In genomic region chrIII:1193326-1193862, ce11 we compare ENCODE assay signal across 4 worm cellular contexts.
TF ChIP-seq lines count a peak whose summit lies in the region.

Y119D3B.14 (minus strand) TSS chrIII:1193812.

TF ChIP-seq in whole organism, L3 larva, 47 proteins besides CTCF, POLR2A, EP300 and RAD21:
- TF ChIP-seq ceh-16 (tag; optimal IDR thresholded peaks at IDR 0.05; lab: Kevin White, UChicago) (no peak), ceh-28 (tag; optimal IDR thresholded peaks at IDR 0.05; lab: Kevin White, UChicago) (peak; percentile 50)

TF ChIP-seq in whole organism, L4 larva, 104 proteins besides CTCF, POLR2A, EP300 and RAD21:
- TF ChIP-seq lsy-2 (tag; optimal IDR thresholded peaks at IDR 0.05; lab: Kevin White, UChicago), result no peak
- no peak for TF ChIP-seq duxl-1 (tag; optimal IDR thresholded peaks at IDR 0.05; lab: Kevin White, UChicago; ENCODE audit: poor library complexity)
- TF ChIP-seq rbr-2 (tag; optimal IDR thresholded peaks at IDR 0.05; lab: Kevin White, UChicago), result no peak
- TF ChIP-seq aha-1 (tag; lab: Kevin White, UChicago), result peak; percentile 77
- no peak for TF ChIP-seq pha-4 (GFP tag; IDR thresholded peaks at IDR 0.05; lab: Robert Waterston, UW)
- no peak for TF ChIP-seq pha-4 (tag; optimal IDR thresholded peaks at IDR 0.05; lab: Kevin White, UChicago)
- no peak for TF ChIP-seq D1046.2 (GFP tag; IDR thresholded peaks at IDR 0.05; lab: Robert Waterston, UW)
- TF ChIP-seq lin-38 (GFP tag; IDR thresholded peaks at IDR 0.05; lab: Robert Waterston, UW), result peak; percentile 11; the same call in 1 of the 2 replicates
- no peak for TF ChIP-seq nhr-111 (GFP tag; optimal IDR thresholded peaks at IDR 0.05; lab: Kevin White, UChicago)
- 0 out of 2 replicates have a peak, but pooled peaks have one; percentile 19 for TF ChIP-seq set-16 (GFP tag; IDR thresholded peaks at IDR 0.05; lab: Robert Waterston, UW)
- no peak for TF ChIP-seq nhr-6 (tag; optimal IDR thresholded peaks at IDR 0.05; lab: Kevin White, UChicago)
- TF ChIP-seq snpc-4 (tag; optimal IDR thresholded peaks at IDR 0.05; lab: Kevin White, UChicago), result no peak
- TF ChIP-seq ceh-28 (tag; optimal IDR thresholded peaks at IDR 0.05; lab: Kevin White, UChicago), result peak; percentile 54

TF ChIP-seq in whole organism, midembryonic, 9 proteins besides CTCF, POLR2A, EP300 and RAD21:
- TF ChIP-seq flt-1 (GFP tag; IDR thresholded peaks at IDR 0.05; lab: Robert Waterston, UW) (no peak), T22C8.4 (GFP tag; IDR thresholded peaks at IDR 0.05; lab: Robert Waterston, UW) (peak; percentile 25; the same call in 1 of the 2 replicates), ztf-23 (GFP tag; IDR thresholded peaks at IDR 0.05; lab: Robert Waterston, UW) (no peak), ztf-29 (GFP tag; IDR thresholded peaks at IDR 0.05; lab: Robert Waterston, UW) (no peak)

TF ChIP-seq in whole organism, young adult, 124 proteins besides CTCF, POLR2A, EP300 and RAD21:
- TF ChIP-seq madf-6 (GFP tag; IDR thresholded peaks at IDR 0.05; lab: Robert Waterston, UW) (no peak), hrde-1 (tag; optimal IDR thresholded peaks at IDR 0.05; lab: Kevin White, UChicago; ENCODE audit: borderline replicate concordance) (no peak), ceh-91 (GFP tag; IDR thresholded peaks at IDR 0.05; lab: Robert Waterston, UW) (no peak), nhr-179 (tag; optimal IDR thresholded peaks at IDR 0.05; lab: Kevin White, UChicago) (no peak), snpc-4 (GFP tag; optimal IDR thresholded peaks at IDR 0.05; lab: Kevin White, UChicago) (no peak), snpc-4 (tag; optimal IDR thresholded peaks at IDR 0.05; lab: Kevin White, UChicago) (no peak), nfya-2 (GFP tag; IDR thresholded peaks at IDR 0.05; lab: Robert Waterston, UW) (no peak), mel-28 (tag; optimal IDR thresholded peaks at IDR 0.05; lab: Kevin White, UChicago; ENCODE audit: borderline replicate concordance) (no peak), sdz-38 (tag; optimal IDR thresholded peaks at IDR 0.05; lab: Kevin White, UChicago) (no peak), efl-1 (GFP tag; optimal IDR thresholded peaks at IDR 0.05; lab: Kevin White, UChicago) (no peak), F37B4.10 (GFP tag; IDR thresholded peaks at IDR 0.05; lab: Robert Waterston, UW) (no peak), pbrm-1 (GFP tag; IDR thresholded peaks at IDR 0.05; lab: Robert Waterston, UW) (0 out of 2 replicates have a peak, but pooled peaks have one; percentile 10), mcd-1 (GFP tag; IDR thresholded peaks at IDR 0.05; lab: Robert Waterston, UW) (peak; percentile 32; the same call in 1 of the 2 replicates)
